Worm (Caenorhabditis elegans): Measurements from ENCODE around the gene dmsr-8.

The dmsr-8 gene

ce11 chrV:10556362-10556761 lies 42.2 kb upstream of the dmsr-8 start:
- TF ChIP-seq sma-3 (GFP tag; optimal IDR thresholded peaks at IDR 0.05) (peak; percentile 54), nhr-77 (tag; optimal IDR thresholded peaks at IDR 0.05) (no peak), C34F6.9 (tag; optimal IDR thresholded peaks at IDR 0.05) (no peak), sma-9 (GFP tag; optimal IDR thresholded peaks at IDR 0.05) (no peak), sma-9 (tag; optimal IDR thresholded peaks at IDR 0.05) (no peak), elt-3 (tag; optimal IDR thresholded peaks at IDR 0.05) (no peak), nhr-237 (tag; optimal IDR thresholded peaks at IDR 0.05) (no peak), F13H6.1 (tag; optimal IDR thresholded peaks at IDR 0.05) (no peak)

ce11 chrV:10555239-10555638 lies 41.1 kb upstream of the dmsr-8 start, which contains the start of gene F32G8.3:
Gene F32G8.3, minus strand, starts transcription at chrV:10555339.
- TF ChIP-seq nhr-11 (tag; optimal IDR thresholded peaks at IDR 0.05) (no peak), elt-3 (tag; optimal IDR thresholded peaks at IDR 0.05) (no peak), sma-3 (GFP tag; optimal IDR thresholded peaks at IDR 0.05) (no peak), gmeb-1 (tag; optimal IDR thresholded peaks at IDR 0.05) (no peak), lin-11 (tag; optimal IDR thresholded peaks at IDR 0.05) (no peak), unc-62 (GFP tag; optimal IDR thresholded peaks at IDR 0.05) (no peak), zag-1 (tag; optimal IDR thresholded peaks at IDR 0.05) (no peak), ztf-4 (tag; optimal IDR thresholded peaks at IDR 0.05) (no peak), dmd-4 (tag; optimal IDR thresholded peaks at IDR 0.05) (no peak)

ce11 chrV:10549717-10550116 lies 35.5 kb upstream of the dmsr-8 start, which contains the start of gene F32G8.2:
Gene F32G8.2, plus strand, starts transcription at chrV:10550017.
- TF ChIP-seq dmd-4 (tag; optimal IDR thresholded peaks at IDR 0.05) (no peak), mbf-1 (tag; optimal IDR thresholded peaks at IDR 0.05) (no peak), nhr-12 (tag; optimal IDR thresholded peaks at IDR 0.05) (no peak), C34F6.9 (tag; optimal IDR thresholded peaks at IDR 0.05) (no peak), nhr-21 (tag; optimal IDR thresholded peaks at IDR 0.05) (no peak), sma-9 (GFP tag; optimal IDR thresholded peaks at IDR 0.05) (no peak), sma-9 (tag; optimal IDR thresholded peaks at IDR 0.05) (no peak), crh-2 (tag; optimal IDR thresholded peaks at IDR 0.05) (no peak), ztf-11 (tag; optimal IDR thresholded peaks at IDR 0.05) (no peak), ztf-4 (tag; optimal IDR thresholded peaks at IDR 0.05) (no peak), sma-3 (GFP tag; optimal IDR thresholded peaks at IDR 0.05) (no peak), nhr-77 (tag; optimal IDR thresholded peaks at IDR 0.05) (no peak), ZK546.5 (tag; optimal IDR thresholded peaks at IDR 0.05) (no peak), elt-1 (tag; optimal IDR thresholded peaks at IDR 0.05) (no peak), ztf-1 (GFP tag; conservative IDR thresholded peaks at IDR 0.05) (no peak), lin-13 (GFP tag; optimal IDR thresholded peaks at IDR 0.05) (no peak), nhr-129 (tag; optimal IDR thresholded peaks at IDR 0.05) (no peak)

- no peak for TF ChIP-seq unc-62 (GFP tag; optimal IDR thresholded peaks at IDR 0.05)
- no peak for TF ChIP-seq ceh-16 (tag; optimal IDR thresholded peaks at IDR 0.05)
These were observed 34.8 kb upstream of the dmsr-8 start, which contains the start of gene srd-34 for ce11 chrV:10548981-10549380. Gene srd-34, minus strand, starts transcription at chrV:10549081.

- no peak for TF ChIP-seq mab-5 (tag; optimal IDR thresholded peaks at IDR 0.05)
- TF ChIP-seq C34F6.9 (tag; optimal IDR thresholded peaks at IDR 0.05), result no peak
- no peak for TF ChIP-seq dmd-4 (tag; optimal IDR thresholded peaks at IDR 0.05)
- peak; percentile 59 for TF ChIP-seq sma-9 (GFP tag; optimal IDR thresholded peaks at IDR 0.05)
- TF ChIP-seq sma-9 (tag; optimal IDR thresholded peaks at IDR 0.05), result no peak
- TF ChIP-seq fos-1 (tag; optimal IDR thresholded peaks at IDR 0.05), result peak; percentile 41
- no peak for TF ChIP-seq nhr-25 (tag; optimal IDR thresholded peaks at IDR 0.05)
- TF ChIP-seq unc-55 (GFP tag; optimal IDR thresholded peaks at IDR 0.05), result no peak
- no peak for TF ChIP-seq nhr-23 (tag; optimal IDR thresholded peaks at IDR 0.05)
- TF ChIP-seq crh-2 (tag; optimal IDR thresholded peaks at IDR 0.05), result peak; percentile 24
- peak; percentile 27 for TF ChIP-seq nhr-77 (tag; optimal IDR thresholded peaks at IDR 0.05)
- no peak for TF ChIP-seq unc-39 (tag; optimal IDR thresholded peaks at IDR 0.05)
These were observed 32.6 kb upstream of the dmsr-8 start, which contains the start of gene F25D1.5 for ce11 chrV:10546749-10547148. Gene F25D1.5, minus strand, starts transcription at chrV:10546783.

- TF ChIP-seq blmp-1 (tag; optimal IDR thresholded peaks at IDR 0.05; ENCODE audit: insufficient read depth) (no peak), nhr-129 (tag; optimal IDR thresholded peaks at IDR 0.05) (no peak), lin-11 (tag; optimal IDR thresholded peaks at IDR 0.05) (no peak), crh-2 (tag; optimal IDR thresholded peaks at IDR 0.05) (no peak), sma-9 (GFP tag; optimal IDR thresholded peaks at IDR 0.05) (no peak), sma-9 (tag; optimal IDR thresholded peaks at IDR 0.05) (no peak), sem-4 (tag; optimal IDR thresholded peaks at IDR 0.05) (no peak), egl-27 (tag; optimal IDR thresholded peaks at IDR 0.05) (no peak), ztf-11 (tag; optimal IDR thresholded peaks at IDR 0.05) (no peak), sma-3 (GFP tag; optimal IDR thresholded peaks at IDR 0.05) (no peak), F13H6.1 (tag; optimal IDR thresholded peaks at IDR 0.05) (no peak), nhr-11 (tag; optimal IDR thresholded peaks at IDR 0.05) (no peak), peb-1 (tag; optimal IDR thresholded peaks at IDR 0.05) (no peak), nhr-25 (tag; optimal IDR thresholded peaks at IDR 0.05) (no peak), unc-39 (tag; optimal IDR thresholded peaks at IDR 0.05) (no peak), lin-13 (GFP tag; optimal IDR thresholded peaks at IDR 0.05) (no peak), mdl-1 (tag; optimal IDR thresholded peaks at IDR 0.05) (no peak), zag-1 (tag; optimal IDR thresholded peaks at IDR 0.05) (no peak)
These were observed 25.9 kb upstream of the dmsr-8 start, which contains the start of gene degt-1 for ce11 chrV:10540024-10540423. Gene degt-1, plus strand, starts transcription at chrV:10540324.
